Worm (Caenorhabditis elegans) whole organism, young adult: ENCODE results near the gene M106.7.

Experiments used
- B0019.2 ChIP-seq: fragments of 200-800 bp; sonication (Bioruptor generic); conservative IDR thresholded peaks from 2 replicates; pipeline ENCODE4 v1.3.6; 2022; ENCODE audit warnings: missing genetic modification reagents, missing genetic modification characterization, missing compliant biosample characterization
- B0035.1 ChIP-seq: sonication (generic microtip); optimal IDR thresholded peaks from 2 replicates; lab custom pipeline; 2016; ENCODE audit warnings: missing genetic modification characterization, mild to moderate bottlenecking, missing compliant biosample characterization, missing genotype, missing genetic modification reagents
- B0336.3 ChIP-seq: fragments of 200-800 bp; sonication (Bioruptor generic); IDR thresholded peaks from 2 replicates; pipeline ENCODE4 v1.3.6; 2022; ENCODE audit warnings: missing genetic modification characterization, missing compliant biosample characterization
- C17E4.6 ChIP-seq: fragments of 200-800 bp; sonication (Bioruptor generic); IDR thresholded peaks from 2 replicates; pipeline ENCODE4 v1.3.6; 2022; ENCODE audit warnings: missing genetic modification reagents, missing genetic modification characterization, missing compliant biosample characterization
- D2030.7 ChIP-seq: fragments of 200-800 bp; sonication (Bioruptor generic); IDR thresholded peaks from 2 replicates; pipeline ENCODE4 v1.3.6; 2022; ENCODE audit warnings: missing genetic modification reagents, missing genetic modification characterization, missing compliant biosample characterization
- F39B2.1 ChIP-seq: fragments of 200-800 bp; sonication (Bioruptor generic); IDR thresholded peaks from 2 replicates; pipeline ENCODE4 v1.3.6; 2022; ENCODE audit warnings: missing genetic modification reagents, missing genetic modification characterization, missing compliant biosample characterization
- T26A5.8 ChIP-seq: sonication (generic microtip); optimal IDR thresholded peaks from 2 replicates; lab custom pipeline; 2016; ENCODE audit warnings: missing genetic modification characterization, missing compliant biosample characterization
- Y53G8AR.9 ChIP-seq: fragments of 200-800 bp; sonication (Bioruptor generic); conservative IDR thresholded peaks from 2 replicates; pipeline ENCODE4 v1.3.6; 2022; ENCODE audit warnings: missing genetic modification reagents, missing genetic modification characterization, missing compliant biosample characterization
- Y56A3A.18 ChIP-seq: fragments of 200-800 bp; sonication (Bioruptor generic); IDR thresholded peaks from 2 replicates; pipeline ENCODE4 v1.3.6; 2022; ENCODE audit warnings: missing genetic modification reagents, missing genetic modification characterization, missing compliant biosample characterization
- Y79H2A.3 ChIP-seq: fragments of 200-800 bp; sonication (Bioruptor generic); conservative IDR thresholded peaks from 2 replicates; pipeline ENCODE4 v1.3.6; 2022; ENCODE audit warnings: missing genetic modification reagents, missing genetic modification characterization, missing compliant biosample characterization
- Y95B8A.8 ChIP-seq: fragments of 200-800 bp; sonication (Bioruptor generic); IDR thresholded peaks from 2 replicates; pipeline ENCODE4 v1.3.6; 2022; ENCODE audit warnings: missing genetic modification reagents, missing genetic modification characterization, missing compliant biosample characterization
- akir-1 ChIP-seq: fragments of 200-800 bp; sonication (Bioruptor generic); optimal IDR thresholded peaks from 2 replicates; lab custom pipeline; 2018; ENCODE audit warnings: mild to moderate bottlenecking, missing genetic modification characterization, moderate library complexity, missing compliant biosample characterization
- atf-7 ChIP-seq: sonication (generic microtip); optimal IDR thresholded peaks from 2 replicates; lab custom pipeline; 2017; ENCODE audit warnings: mild to moderate bottlenecking, missing genetic modification characterization, missing compliant biosample characterization
- attf-6 ChIP-seq: fragments of 200-800 bp; sonication (Bioruptor generic); IDR thresholded peaks from 2 replicates; pipeline ENCODE4 v1.3.6; 2022; ENCODE audit warnings: missing genetic modification reagents, missing genetic modification characterization, missing compliant biosample characterization
- cebp-1 ChIP-seq, 2 experiments: fragments of 200-800 bp in 1 of 2; sonication (Bioruptor generic) in 1 of 2; sonication (generic microtip) in 1 of 2; IDR thresholded peaks in 1 of 2; optimal IDR thresholded peaks in 1 of 2; 2 replicates each; pipeline versions ENCODE4 v1.3.6 to Lab custom; 2017 to 2022; ENCODE audit warnings: missing compliant biosample characterization in 2 of 2, missing genetic modification characterization in 2 of 2, mild to moderate bottlenecking in 1 of 2, missing genetic modification reagents in 1 of 2, moderate library complexity in 1 of 2
- ceh-40 ChIP-seq: fragments of 200-800 bp; sonication (Bioruptor generic); IDR thresholded peaks from 2 replicates; pipeline ENCODE4 v1.3.6; 2022; ENCODE audit warnings: missing genetic modification characterization, missing compliant biosample characterization
- ceh-58 ChIP-seq: fragments of 200-800 bp; sonication (Bioruptor generic); IDR thresholded peaks from 2 replicates; pipeline ENCODE4 v1.3.6; 2022; ENCODE audit warnings: missing genetic modification characterization, missing compliant biosample characterization
- ceh-91 ChIP-seq: fragments of 200-800 bp; sonication (Bioruptor generic); IDR thresholded peaks from 2 replicates; pipeline ENCODE4 v1.3.6; 2022; ENCODE audit warnings: missing genetic modification reagents, missing genetic modification characterization, missing compliant biosample characterization
- dpff-1 ChIP-seq: sonication (generic microtip); optimal IDR thresholded peaks from 2 replicates; lab custom pipeline; 2017; ENCODE audit warnings: mild to moderate bottlenecking, missing genetic modification characterization, missing compliant biosample characterization
- egl-44 ChIP-seq: fragments of 200-800 bp; sonication (Bioruptor generic); IDR thresholded peaks from 2 replicates; pipeline ENCODE4 v1.3.6; 2022; ENCODE audit warnings: missing genetic modification reagents, missing genetic modification characterization, missing compliant biosample characterization
- ekl-4 ChIP-seq: fragments of 200-800 bp; sonication (Bioruptor generic); IDR thresholded peaks from 2 replicates; pipeline ENCODE4 v1.3.6; 2022; ENCODE audit warnings: missing genetic modification reagents, missing genetic modification characterization, missing compliant biosample characterization
- hrde-1 ChIP-seq: sonication (generic microtip); optimal IDR thresholded peaks from 2 replicates; lab custom pipeline; 2016; ENCODE audit warnings: missing genetic modification characterization, mild to moderate bottlenecking, missing compliant biosample characterization, moderate library complexity, missing genotype, missing genetic modification reagents, borderline replicate concordance
- lag-1 ChIP-seq: fragments of 200-800 bp; sonication (Bioruptor generic); IDR thresholded peaks from 2 replicates; pipeline ENCODE4 v1.3.6; 2022; ENCODE audit warnings: missing genetic modification reagents, missing genetic modification characterization, missing compliant biosample characterization
- lin-26 ChIP-seq: fragments of 200-800 bp; sonication (Bioruptor generic); IDR thresholded peaks from 2 replicates; pipeline ENCODE4 v1.3.6; 2022; ENCODE audit warnings: missing genetic modification reagents, missing genetic modification characterization, missing compliant biosample characterization
- lir-1 ChIP-seq: fragments of 200-800 bp; sonication (Bioruptor generic); conservative IDR thresholded peaks from 2 replicates; pipeline ENCODE4 v1.3.6; 2022; ENCODE audit warnings: missing genetic modification reagents, missing genetic modification characterization, missing compliant biosample characterization
- lsy-27 ChIP-seq: sonication (generic microtip); optimal IDR thresholded peaks from 2 replicates; lab custom pipeline; 2017; ENCODE audit warnings: missing genetic modification characterization, mild to moderate bottlenecking, missing compliant biosample characterization, antibody characterized with exemption, missing genotype, borderline replicate concordance; ENCODE audit not compliant: insufficient read depth
- mel-28 ChIP-seq: sonication (generic microtip); optimal IDR thresholded peaks from 2 replicates; lab custom pipeline; 2016; ENCODE audit warnings: borderline replicate concordance, mild to moderate bottlenecking, missing genetic modification characterization, missing compliant biosample characterization
- nfya-1 ChIP-seq: sonication (generic microtip); optimal IDR thresholded peaks from 2 replicates; lab custom pipeline; 2017; ENCODE audit warnings: antibody characterized with exemption, missing compliant biosample characterization, missing genetic modification characterization, borderline replicate concordance; ENCODE audit not compliant: insufficient read depth
- nfyb-1 ChIP-seq: fragments of 200-800 bp; sonication (Bioruptor generic); IDR thresholded peaks from 2 replicates; pipeline ENCODE4 v1.3.6; 2022; ENCODE audit warnings: missing genetic modification reagents, missing genetic modification characterization, missing compliant biosample characterization
- nhr-179 ChIP-seq: sonication (generic microtip); optimal IDR thresholded peaks from 2 replicates; lab custom pipeline; 2016; ENCODE audit warnings: mild to moderate bottlenecking, missing genetic modification characterization, missing compliant biosample characterization
- nhr-80 ChIP-seq: sonication (generic microtip); optimal IDR thresholded peaks from 2 replicates; lab custom pipeline; 2016; ENCODE audit warnings: missing genetic modification characterization, missing compliant biosample characterization
- nhr-90 ChIP-seq: sonication (generic microtip); optimal IDR thresholded peaks from 2 replicates; lab custom pipeline; 2016; ENCODE audit warnings: missing genotype, mild to moderate bottlenecking, missing genetic modification characterization, missing compliant biosample characterization
- pbrm-1 ChIP-seq: fragments of 200-800 bp; sonication (Bioruptor generic); IDR thresholded peaks from 2 replicates; pipeline ENCODE4 v1.3.6; 2022; ENCODE audit warnings: missing genetic modification reagents, missing genetic modification characterization, missing compliant biosample characterization
- pha-4 ChIP-seq: fragments of 150-350 bp; sonication (generic microtip); optimal IDR thresholded peaks from 2 replicates; lab custom pipeline; 2014; ENCODE audit warnings: missing biosample characterization, missing genetic modification reagents, missing genetic modification characterization
- rcor-1 ChIP-seq: fragments of 200-800 bp; sonication (Bioruptor generic); IDR thresholded peaks from 2 replicates; pipeline ENCODE4 v1.3.6; 2022; ENCODE audit warnings: missing genetic modification reagents, missing genetic modification characterization, missing compliant biosample characterization
- snpc-1.1 ChIP-seq: sonication (generic microtip); optimal IDR thresholded peaks from 2 replicates; lab custom pipeline; 2017; ENCODE audit warnings: missing genetic modification characterization, mild to moderate bottlenecking, missing compliant biosample characterization, antibody characterized with exemption, moderate library complexity, missing genotype, missing genetic modification reagents; ENCODE audit not compliant: insufficient read depth
- tbp1 ChIP-seq: fragments of 200-800 bp; sonication (Bioruptor generic); optimal IDR thresholded peaks from 2 replicates; lab custom pipeline; 2018; ENCODE audit warnings: mild to moderate bottlenecking, missing genetic modification characterization, missing compliant biosample characterization
- tlf-1 ChIP-seq: fragments of 200-800 bp; sonication (Bioruptor generic); optimal IDR thresholded peaks from 2 replicates; lab custom pipeline; 2018; ENCODE audit warnings: mild to moderate bottlenecking, missing genetic modification characterization, missing compliant biosample characterization
- unc-62 ChIP-seq: fragments of 150-350 bp; optimal IDR thresholded peaks from 2 replicates; lab custom pipeline; 2014; ENCODE audit warnings: missing biosample characterization, missing genetic modification reagents, missing genetic modification characterization
- xnd-1 ChIP-seq: sonication (generic microtip); optimal IDR thresholded peaks from 2 replicates; lab custom pipeline; 2016; ENCODE audit warnings: missing genotype, missing genetic modification reagents, missing genetic modification characterization, missing compliant biosample characterization
- zim-3 ChIP-seq: sonication (generic microtip); optimal IDR thresholded peaks from 2 replicates; lab custom pipeline; 2017; ENCODE audit warnings: mild to moderate bottlenecking, missing genetic modification characterization, moderate library complexity, missing compliant biosample characterization
- ztf-25 ChIP-seq: fragments of 200-800 bp; sonication (Bioruptor generic); IDR thresholded peaks from 2 replicates; pipeline ENCODE4 v1.3.6; 2022; ENCODE audit warnings: missing genetic modification reagents, missing genetic modification characterization, missing compliant biosample characterization
- ztf-3 ChIP-seq: fragments of 200-800 bp; sonication (Bioruptor generic); optimal IDR thresholded peaks from 2 replicates; lab custom pipeline; 2018; ENCODE audit warnings: mild to moderate bottlenecking, missing genetic modification characterization, missing compliant biosample characterization
- ztf-6 ChIP-seq: fragments of 200-800 bp; sonication (Bioruptor generic); IDR thresholded peaks from 2 replicates; pipeline ENCODE4 v1.3.6; 2022; ENCODE audit warnings: missing genetic modification reagents, missing genetic modification characterization, missing compliant biosample characterization

Gene M106.7

DNA sequence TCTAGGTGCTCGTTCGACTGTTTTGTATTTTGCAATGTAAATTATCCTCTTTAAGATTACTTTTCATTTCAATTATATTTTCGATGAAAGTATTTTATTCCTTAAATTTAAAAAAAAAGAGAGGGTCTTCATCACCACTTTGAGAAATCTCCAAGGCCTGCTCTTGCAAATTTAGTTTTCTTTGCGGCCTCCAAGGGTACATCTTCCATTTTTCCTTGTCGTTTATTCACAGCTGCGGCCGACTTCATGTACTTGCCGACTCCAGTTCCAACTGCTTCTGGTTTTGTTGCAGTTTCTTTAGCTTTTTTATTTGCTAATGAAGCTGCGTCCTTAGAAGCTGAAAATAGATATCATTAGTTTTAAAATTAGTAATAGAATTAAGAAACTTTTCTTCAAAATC lies 13.7 kb upstream of the M106.7 start (continued):
- TF ChIP-seq dpff-1 (tag; lab: Kevin White, UChicago) (no peak), B0336.3 (0 out of 2 replicates have a peak, but pooled peaks have one; percentile 15), ceh-91 (GFP tag; lab: Robert Waterston, UW) (no peak), mel-28 (tag; lab: Kevin White, UChicago) (no peak), pha-4 (tag; lab: Kevin White, UChicago) (no peak), rcor-1 (GFP tag; lab: Robert Waterston, UW) (no peak), ztf-3 (GFP tag; lab: Kevin White, UChicago) (no peak)

DNA sequence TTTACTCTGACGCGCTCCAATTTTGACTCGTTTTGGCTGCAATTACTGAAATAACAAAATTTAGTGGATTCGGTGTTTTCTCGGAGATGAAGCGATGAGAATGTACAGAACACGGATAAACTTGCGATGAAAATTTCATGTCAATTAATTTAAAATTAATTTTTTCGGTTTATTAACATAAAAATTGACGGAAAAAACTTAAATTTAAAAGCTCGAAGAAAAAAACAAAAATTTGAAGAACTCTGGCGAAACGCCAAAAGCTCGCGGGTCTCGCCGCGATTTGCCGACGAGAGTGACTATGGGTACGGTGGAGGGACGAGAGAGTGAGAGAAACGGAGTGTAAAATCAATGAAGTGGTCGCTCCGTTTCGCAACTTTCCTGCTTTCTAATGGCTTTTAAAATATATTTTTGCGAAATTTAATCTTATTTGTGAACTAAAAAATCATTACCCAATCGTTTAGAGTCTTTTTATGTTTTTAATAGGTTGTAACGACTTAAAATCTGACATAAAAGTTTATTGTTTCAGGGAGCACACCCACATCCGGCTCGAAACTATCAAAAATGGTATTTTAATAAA lies 11.8 kb upstream of the M106.7 start, which contains the start of the genes gmps-1 and cap-2:
TSS of gene gmps-1 (minus strand) at position 51 of the 577 bp plus-strand sequence.
TSS of gene cap-2 (plus strand) at position 527 of the 577 bp plus-strand sequence.
- TF ChIP-seq nfyb-1 (GFP tag; lab: Robert Waterston, UW): peak; percentile 98
- TF ChIP-seq lsy-27 (tag; lab: Kevin White, UChicago): no peak
- TF ChIP-seq ceh-58 (GFP tag; lab: Robert Waterston, UW): no peak
- peak; percentile 65 for TF ChIP-seq B0019.2 (GFP tag; lab: Robert Waterston, UW)
- no peak for TF ChIP-seq dpff-1 (tag; lab: Kevin White, UChicago)
- TF ChIP-seq egl-44 (GFP tag; lab: Robert Waterston, UW): peak; percentile 76; the same call in 1 of the 2 replicates
- TF ChIP-seq snpc-1.1: peak; percentile 64
- TF ChIP-seq Y56A3A.18 (GFP tag; lab: Robert Waterston, UW): peak; percentile 97
- peak; percentile 98 for TF ChIP-seq Y53G8AR.9 (GFP tag; lab: Robert Waterston, UW)
- peak; percentile 81 for TF ChIP-seq xnd-1 (tag; lab: Kevin White, UChicago)
- no peak for TF ChIP-seq unc-62
- peak; percentile 92 for TF ChIP-seq C17E4.6
- peak; percentile 95 for TF ChIP-seq tlf-1 (GFP tag; lab: Kevin White, UChicago)
- no peak for TF ChIP-seq akir-1 (GFP tag; lab: Kevin White, UChicago)
- peak; percentile 45 for TF ChIP-seq nhr-80 (tag; lab: Kevin White, UChicago)
- peak; percentile 95 for TF ChIP-seq rcor-1 (GFP tag; lab: Robert Waterston, UW)
- peak; percentile 30; the same call in 1 of the 2 replicates for TF ChIP-seq F39B2.1 (GFP tag; lab: Robert Waterston, UW)
- TF ChIP-seq B0035.1 (tag; lab: Kevin White, UChicago): peak; percentile 54
- peak; percentile 76 for TF ChIP-seq lin-26
- no peak for TF ChIP-seq T26A5.8 (tag; lab: Kevin White, UChicago)
- TF ChIP-seq tbp1: peak; percentile 74
- peak; percentile 89 for TF ChIP-seq Y95B8A.8 (GFP tag; lab: Robert Waterston, UW)
- peak; percentile 19 for TF ChIP-seq nhr-90 (tag; lab: Kevin White, UChicago)
- peak; percentile 88; the same call in 1 of the 2 replicates for TF ChIP-seq lag-1 (GFP tag; lab: Robert Waterston, UW)
- TF ChIP-seq hrde-1: peak; percentile 58
- peak; percentile 71 for TF ChIP-seq pha-4 (tag; lab: Kevin White, UChicago)
- TF ChIP-seq cebp-1 (GFP tag; IDR thresholded peaks at IDR 0.05; lab: Robert Waterston, UW): peak; percentile 95
- TF ChIP-seq cebp-1 (tag; optimal IDR thresholded peaks at IDR 0.05; lab: Kevin White, UChicago): peak; percentile 98
- TF ChIP-seq ceh-40 (GFP tag; lab: Robert Waterston, UW): no peak
- peak; percentile 67; the same call in 1 of the 2 replicates for TF ChIP-seq ztf-25 (GFP tag; lab: Robert Waterston, UW)
- TF ChIP-seq lir-1 (GFP tag; lab: Robert Waterston, UW): peak; percentile 91
- no peak for TF ChIP-seq nhr-179 (tag; lab: Kevin White, UChicago)
- TF ChIP-seq zim-3 (tag; lab: Kevin White, UChicago): no peak
- TF ChIP-seq pbrm-1: peak; percentile 97
- TF ChIP-seq Y79H2A.3 (GFP tag; lab: Robert Waterston, UW): no peak
- 0 out of 2 replicates have a peak, but pooled peaks have one; percentile 30 for TF ChIP-seq attf-6 (GFP tag; lab: Robert Waterston, UW)
- peak; percentile 55; the same call in 1 of the 2 replicates for TF ChIP-seq ztf-6 (GFP tag; lab: Robert Waterston, UW)
- TF ChIP-seq ekl-4 (GFP tag; lab: Robert Waterston, UW): peak; percentile 96
- TF ChIP-seq atf-7 (tag; lab: Kevin White, UChicago): peak; percentile 92
- TF ChIP-seq nfya-1 (tag; lab: Kevin White, UChicago): no peak
- TF ChIP-seq D2030.7: peak; percentile 91
